Worm (Caenorhabditis elegans): ENCODE measurements around the gene hst-1.

The hst-1 gene

DNA sequence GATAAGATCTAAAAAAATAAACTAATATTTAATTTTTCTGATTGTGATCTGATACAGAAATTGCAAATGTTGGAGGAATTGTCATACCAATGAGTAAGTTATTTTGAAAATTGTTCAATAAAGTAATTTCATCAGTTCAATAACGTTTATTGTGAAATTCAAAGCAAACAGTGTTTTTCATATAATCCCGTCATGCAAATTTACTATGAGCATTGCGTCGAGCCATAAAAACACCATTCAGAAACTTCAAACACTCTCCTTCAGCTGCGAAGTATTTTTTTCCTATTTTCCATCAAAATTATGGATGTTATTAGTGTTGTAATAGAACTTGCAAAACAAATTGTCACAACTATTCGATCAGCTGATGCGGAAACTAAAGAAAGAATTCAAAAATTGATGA is 39.5 kb downstream of the hst-1 start, which contains the start of gene C49C8.8:
TSS of gene C49C8.8 (plus strand) at position 301 of the 400 bp plus-strand sequence.
- TF ChIP-seq ref-1 (GFP tag; conservative IDR thresholded peaks at IDR 0.05) = no peak
- no peak for TF ChIP-seq cog-1 (tag; optimal IDR thresholded peaks at IDR 0.05)

DNA sequence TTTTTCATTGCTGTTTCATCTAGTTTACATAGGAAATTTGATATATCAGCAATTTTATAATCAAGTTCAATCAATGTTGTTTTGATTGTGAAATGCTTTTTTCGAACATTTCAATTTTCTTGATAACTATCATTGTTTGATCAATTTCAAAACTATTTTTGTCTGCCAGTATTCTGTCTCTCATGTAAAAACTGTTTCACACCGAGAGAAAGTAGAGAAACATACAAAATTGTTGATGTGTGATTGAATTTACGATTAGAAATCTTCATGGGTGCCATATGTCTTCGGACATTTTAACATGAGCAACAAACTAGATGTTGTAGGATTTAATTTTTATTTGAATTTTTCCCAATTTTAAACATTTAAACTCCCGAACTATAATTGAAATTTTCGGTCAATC is 40.6 kb downstream of the hst-1 start, which contains the start of gene C49C8.2:
TSS of gene C49C8.2 (plus strand) at position 393 of the 400 bp plus-strand sequence.
- no peak for TF ChIP-seq klf-2 (GFP tag; conservative IDR thresholded peaks at IDR 0.05)
- TF ChIP-seq flt-1 (GFP tag; IDR thresholded peaks at IDR 0.05) = no peak
- TF ChIP-seq ztf-23 (GFP tag; IDR thresholded peaks at IDR 0.05) = no peak
- no peak for TF ChIP-seq cog-1 (tag; optimal IDR thresholded peaks at IDR 0.05)
- no peak for TF ChIP-seq ztf-29 (GFP tag; IDR thresholded peaks at IDR 0.05)
- no peak for TF ChIP-seq ref-1 (GFP tag; conservative IDR thresholded peaks at IDR 0.05)
- TF ChIP-seq T22C8.4 (GFP tag; IDR thresholded peaks at IDR 0.05) = no peak
- TF ChIP-seq tab-1 (GFP tag; IDR thresholded peaks at IDR 0.05) = no peak
- TF ChIP-seq med-1 (GFP tag; optimal IDR thresholded peaks at IDR 0.05; ENCODE audit: insufficient read depth) = no peak

DNA sequence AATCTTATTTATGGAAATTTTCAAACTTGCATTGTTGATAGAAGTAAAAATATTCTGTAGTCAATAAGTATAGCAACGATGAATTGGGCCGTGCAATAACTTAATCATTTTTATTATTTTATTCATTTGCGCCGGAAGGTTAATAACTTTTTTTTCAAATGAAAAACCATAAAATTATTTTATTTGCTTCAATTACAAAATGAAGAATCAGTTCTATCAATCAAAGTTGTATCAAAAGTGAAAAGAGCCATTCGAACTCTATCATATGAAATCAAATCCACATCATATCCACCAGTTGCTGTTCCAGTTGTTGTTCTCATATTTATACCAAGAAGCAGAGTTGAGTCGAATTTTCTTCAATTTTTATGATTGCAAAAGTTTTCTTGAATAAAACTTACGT is 42.8 kb downstream of the hst-1 start, which contains the start of gene cyp-33E1:
TSS of gene cyp-33E1 (minus strand) at position 101 of the 400 bp plus-strand sequence.
- TF ChIP-seq ztf-29 (GFP tag; IDR thresholded peaks at IDR 0.05) (no peak), flt-1 (GFP tag; IDR thresholded peaks at IDR 0.05) (no peak), T22C8.4 (GFP tag; IDR thresholded peaks at IDR 0.05) (no peak), ref-1 (GFP tag; conservative IDR thresholded peaks at IDR 0.05) (no peak), cog-1 (tag; optimal IDR thresholded peaks at IDR 0.05) (no peak), ztf-23 (GFP tag; IDR thresholded peaks at IDR 0.05) (no peak), tab-1 (GFP tag; IDR thresholded peaks at IDR 0.05) (no peak), med-1 (GFP tag; optimal IDR thresholded peaks at IDR 0.05; ENCODE audit: insufficient read depth) (no peak), klf-2 (GFP tag; conservative IDR thresholded peaks at IDR 0.05) (no peak)

ce11 chrIV:8644432-8644831 is 46.9 kb downstream of the hst-1 start, which contains the start of gene C49C8.3:
TSS of gene C49C8.3 (plus strand) at chrIV:8644732.
- no peak for TF ChIP-seq cog-1 (tag; optimal IDR thresholded peaks at IDR 0.05)
- no peak for TF ChIP-seq tab-1 (GFP tag; IDR thresholded peaks at IDR 0.05)
- TF ChIP-seq ref-1 (GFP tag; conservative IDR thresholded peaks at IDR 0.05) = no peak
- TF ChIP-seq flt-1 (GFP tag; IDR thresholded peaks at IDR 0.05) = no peak
- TF ChIP-seq klf-2 (GFP tag; conservative IDR thresholded peaks at IDR 0.05) = no peak
- TF ChIP-seq ztf-29 (GFP tag; IDR thresholded peaks at IDR 0.05) = no peak
- no peak for TF ChIP-seq med-1 (GFP tag; optimal IDR thresholded peaks at IDR 0.05; ENCODE audit: insufficient read depth)
- no peak for TF ChIP-seq T22C8.4 (GFP tag; IDR thresholded peaks at IDR 0.05)
- TF ChIP-seq ztf-23 (GFP tag; IDR thresholded peaks at IDR 0.05) = no peak

ce11 chrIV:8638761-8639160 is 52.6 kb downstream of the hst-1 start, which contains the start of gene F42A9.9:
TSS of gene F42A9.9 (minus strand) at chrIV:8638861.
- TF ChIP-seq cog-1 (tag; optimal IDR thresholded peaks at IDR 0.05) = no peak
- TF ChIP-seq tab-1 (GFP tag; IDR thresholded peaks at IDR 0.05) = no peak
- no peak for TF ChIP-seq ztf-23 (GFP tag; IDR thresholded peaks at IDR 0.05)

Measured in whole organism, midembryonic.